Fruit fly (Drosophila melanogaster): ENCODE results near the gene CG12984.

CG12984 gene

dm6 chr3L:21007364-21008254 lies 16.1 kb downstream of the CG12984 start:
- TF ChIP-seq nom (GFP tag; optimal IDR thresholded peaks at IDR 0.05) (peak; percentile 9), zfh2 (GFP tag; optimal IDR thresholded peaks at IDR 0.05) (no peak), crp (GFP tag; optimal IDR thresholded peaks at IDR 0.05) (no peak), Scr (GFP tag; IDR thresholded peaks at IDR 0.05; ENCODE audit: partially characterized antibody) (no peak), Atf-2 (GFP tag; optimal IDR thresholded peaks at IDR 0.05) (no peak), CG15011 (GFP tag; optimal IDR thresholded peaks at IDR 0.05) (peak; percentile 2), seq (GFP tag; IDR thresholded peaks at IDR 0.05) (no peak), odd (GFP tag; optimal IDR thresholded peaks at IDR 0.05) (no peak), CG5245 (GFP tag; optimal IDR thresholded peaks at IDR 0.05) (no peak), CG2712 (tag; optimal IDR thresholded peaks at IDR 0.05) (no peak), CG14441 (GFP tag; IDR thresholded peaks at IDR 0.05) (no peak), CG15514 (GFP tag; optimal IDR thresholded peaks at IDR 0.05) (no peak), CG12744 (GFP tag; optimal IDR thresholded peaks at IDR 0.05) (no peak), crc (GFP tag; optimal IDR thresholded peaks at IDR 0.05) (no peak), sens (GFP tag) (peak; percentile 87), zen2 (GFP tag; IDR thresholded peaks at IDR 0.05; ENCODE audit: partially characterized antibody) (no peak), Pdp1 (GFP tag; optimal IDR thresholded peaks at IDR 0.05) (peak in 1 of 2 experiments; percentile 87), gfzf (GFP tag; optimal IDR thresholded peaks at IDR 0.05) (no peak), jigr1 (GFP tag; IDR thresholded peaks at IDR 0.05) (no peak), crol (GFP tag; IDR thresholded peaks at IDR 0.05) (peak; percentile 27; the same call in 1 of the 2 replicates), CG4404 (GFP tag; IDR thresholded peaks at IDR 0.05) (no peak), hkb (optimal IDR thresholded peaks at IDR 0.05) (no peak), hkb (GFP tag; IDR thresholded peaks at IDR 0.05) (peak; percentile 25; the same call in 1 of the 2 replicates), cato (GFP tag; optimal IDR thresholded peaks at IDR 0.05; ENCODE audit: borderline replicate concordance) (no peak), fu2 (GFP tag; optimal IDR thresholded peaks at IDR 0.05) (no peak), Usf (GFP tag; optimal IDR thresholded peaks at IDR 0.05) (no peak), cas (GFP tag; IDR thresholded peaks at IDR 0.05) (no peak), HmgZ (tag; optimal IDR thresholded peaks at IDR 0.05) (no peak), Nf-YB (GFP tag; optimal IDR thresholded peaks at IDR 0.05) (peak; percentile 9), amos (GFP tag; IDR thresholded peaks at IDR 0.05; ENCODE audit: partially characterized antibody) (no peak), grn (GFP tag; optimal IDR thresholded peaks at IDR 0.05) (peak; percentile 44), ems (GFP tag; optimal IDR thresholded peaks at IDR 0.05) (peak; percentile 14), CG6254 (GFP tag; optimal IDR thresholded peaks at IDR 0.05) (peak; percentile 4), tio (GFP tag; optimal IDR thresholded peaks at IDR 0.05) (no peak), CG10431 (GFP tag; optimal IDR thresholded peaks at IDR 0.05) (no peak), ranshi (GFP tag; IDR thresholded peaks at IDR 0.05) (no peak), mam (GFP tag; optimal IDR thresholded peaks at IDR 0.05) (no peak), scrt (GFP tag; optimal IDR thresholded peaks at IDR 0.05) (no peak), CG17385 (GFP tag; optimal IDR thresholded peaks at IDR 0.05) (peak; percentile 82), Blimp-1 (GFP tag; optimal IDR thresholded peaks at IDR 0.05) (peak; percentile 90), tgo (GFP tag; IDR thresholded peaks at IDR 0.05) (no peak), dmrt11E (tag; optimal IDR thresholded peaks at IDR 0.05) (peak; percentile 40), CG12219 (GFP tag; optimal IDR thresholded peaks at IDR 0.05) (no peak), CG14667 (GFP tag; IDR thresholded peaks at IDR 0.05) (no peak), Jarid2 (GFP tag; optimal IDR thresholded peaks at IDR 0.05) (no peak), CG2120 (GFP tag; optimal IDR thresholded peaks at IDR 0.05) (no peak), CG32772 (GFP tag; IDR thresholded peaks at IDR 0.05) (no peak), slou (GFP tag; optimal IDR thresholded peaks at IDR 0.05) (no peak), CG1647 (GFP tag; optimal IDR thresholded peaks at IDR 0.05) (no peak)
